Worm (Caenorhabditis elegans) whole organism, mixed stage, embryonic: ENCODE results near the gene lpr-6.

Source experiments
- M03D4.4 ChIP-seq: sonication (generic microtip); optimal IDR thresholded peaks from 2 replicates; lab custom pipeline; 2017; ENCODE audit warnings: mild to moderate bottlenecking, missing genetic modification characterization, missing compliant biosample characterization
- ceh-39 ChIP-seq: fragments of 150-350 bp; optimal IDR thresholded peaks from 2 replicates; lab custom pipeline; 2014; ENCODE audit warnings: missing biosample characterization, missing genetic modification characterization
- ceh-43 ChIP-seq: fragments of 200-800 bp; sonication (Bioruptor generic); optimal IDR thresholded peaks from 2 replicates; lab custom pipeline; 2018; ENCODE audit warnings: mild to moderate bottlenecking, missing genetic modification characterization, moderate library complexity, missing compliant biosample characterization
- ces-1 ChIP-seq: fragments of 150-350 bp; optimal IDR thresholded peaks from 2 replicates; lab custom pipeline; 2014; ENCODE audit warnings: missing biosample characterization, missing genetic modification reagents, missing genetic modification characterization
- cnd-1 ChIP-seq: fragments of 200-800 bp; sonication (Bioruptor generic); optimal IDR thresholded peaks from 2 replicates; lab custom pipeline; 2018; ENCODE audit warnings: mild to moderate bottlenecking, missing genetic modification characterization, missing compliant biosample characterization
- drap-1 ChIP-seq: fragments of 200-800 bp; sonication (Bioruptor generic); optimal IDR thresholded peaks from 3 replicates; lab custom pipeline; 2018; ENCODE audit warnings: mild to moderate bottlenecking, missing genetic modification characterization, missing compliant biosample characterization
- elt-1 ChIP-seq: sonication (generic microtip); optimal IDR thresholded peaks from 2 replicates; lab custom pipeline; 2017; ENCODE audit warnings: missing genetic modification characterization, mild to moderate bottlenecking, missing compliant biosample characterization, antibody characterized with exemption, moderate library complexity, borderline replicate concordance; ENCODE audit not compliant: insufficient read depth
- elt-3 ChIP-seq: fragments of 150-350 bp; optimal IDR thresholded peaks from 2 replicates; lab custom pipeline; 2014; ENCODE audit warnings: missing biosample characterization, missing genetic modification characterization
- flh-1 ChIP-seq: fragments of 200-800 bp; sonication (Bioruptor generic); optimal IDR thresholded peaks from 2 replicates; lab custom pipeline; 2018; ENCODE audit warnings: mild to moderate bottlenecking, missing genetic modification characterization, moderate library complexity, missing compliant biosample characterization
- ham-2 ChIP-seq: fragments of 200-800 bp; sonication (Bioruptor generic); optimal IDR thresholded peaks from 2 replicates; lab custom pipeline; 2018; ENCODE audit warnings: mild to moderate bottlenecking, missing genetic modification characterization, missing compliant biosample characterization
- hlh-1 ChIP-seq: fragments of 150-350 bp; optimal IDR thresholded peaks from 2 replicates; lab custom pipeline; 2014; ENCODE audit warnings: missing biosample characterization, missing genetic modification reagents, missing genetic modification characterization
- lin-13 ChIP-seq: fragments of 150-350 bp; optimal IDR thresholded peaks from 2 replicates; lab custom pipeline; 2014; ENCODE audit warnings: missing biosample characterization, missing genetic modification characterization
- lin-32 ChIP-seq: fragments of 200-800 bp; sonication (Bioruptor generic); optimal IDR thresholded peaks from 2 replicates; lab custom pipeline; 2018; ENCODE audit warnings: mild to moderate bottlenecking, missing genetic modification characterization, missing compliant biosample characterization
- lsy-2 ChIP-seq: fragments of 150-350 bp; optimal IDR thresholded peaks from 2 replicates; lab custom pipeline; 2014; ENCODE audit warnings: missing biosample characterization, missing genetic modification characterization
- mab-5 ChIP-seq: fragments of 150-350 bp; optimal IDR thresholded peaks from 2 replicates; lab custom pipeline; 2014; ENCODE audit warnings: missing biosample characterization, missing genetic modification characterization
- mep-1 ChIP-seq: fragments of 150-350 bp; optimal IDR thresholded peaks from 2 replicates; lab custom pipeline; 2017; ENCODE audit warnings: missing biosample characterization, missing genetic modification reagents, missing genetic modification characterization, inconsistent platforms
- mls-2 ChIP-seq: sonication (generic microtip); optimal IDR thresholded peaks from 2 replicates; lab custom pipeline; 2016; ENCODE audit warnings: mild to moderate bottlenecking, missing genetic modification characterization, moderate library complexity, missing compliant biosample characterization
- nhr-12 ChIP-seq: fragments of 150-350 bp; optimal IDR thresholded peaks from 2 replicates; lab custom pipeline; 2014; ENCODE audit warnings: missing biosample characterization, missing genetic modification characterization
- nhr-237 ChIP-seq: fragments of 150-350 bp; optimal IDR thresholded peaks from 2 replicates; lab custom pipeline; 2014; ENCODE audit warnings: missing biosample characterization, missing genetic modification characterization
- nhr-28 ChIP-seq: fragments of 150-350 bp; optimal IDR thresholded peaks from 2 replicates; lab custom pipeline; 2014; ENCODE audit warnings: missing biosample characterization, missing genetic modification characterization
- nhr-76 ChIP-seq: sonication (generic microtip); optimal IDR thresholded peaks from 2 replicates; lab custom pipeline; 2017; ENCODE audit warnings: missing biosample characterization, missing genetic modification characterization
- pha-4 ChIP-seq: fragments of 150-350 bp; optimal IDR thresholded peaks from 2 replicates; lab custom pipeline; 2018; ENCODE audit warnings: missing biosample characterization, missing genetic modification reagents, missing genetic modification characterization
- sem-2 ChIP-seq: fragments of 200-800 bp; sonication (Bioruptor generic); optimal IDR thresholded peaks from 2 replicates; lab custom pipeline; 2018; ENCODE audit warnings: mild to moderate bottlenecking, missing genetic modification characterization, missing compliant biosample characterization
- snpc-4 ChIP-seq: fragments of 150-350 bp; optimal IDR thresholded peaks from 2 replicates; lab custom pipeline; 2014; ENCODE audit warnings: missing biosample characterization, missing genetic modification characterization
- sptf-1 ChIP-seq: sonication (generic microtip); optimal IDR thresholded peaks from 2 replicates; lab custom pipeline; 2017; ENCODE audit warnings: mild to moderate bottlenecking, missing genetic modification characterization, moderate library complexity, missing compliant biosample characterization
- tbx-8 ChIP-seq: fragments of 200-800 bp; sonication (Bioruptor generic); optimal IDR thresholded peaks from 2 replicates; lab custom pipeline; 2018; ENCODE audit warnings: mild to moderate bottlenecking, missing genetic modification characterization, moderate library complexity, missing compliant biosample characterization
- unc-120 ChIP-seq: sonication (generic microtip); optimal IDR thresholded peaks from 2 replicates; lab custom pipeline; 2017; ENCODE audit warnings: missing genetic modification characterization, missing compliant biosample characterization; ENCODE audit not compliant: poor library complexity, severe bottlenecking
- unc-39 ChIP-seq: fragments of 150-350 bp; optimal IDR thresholded peaks from 2 replicates; lab custom pipeline; 2014; ENCODE audit warnings: missing biosample characterization, missing genetic modification characterization
- unc-62 ChIP-seq: fragments of 150-350 bp; optimal IDR thresholded peaks from 2 replicates; lab custom pipeline; 2014; ENCODE audit warnings: missing biosample characterization, missing genetic modification reagents, missing genetic modification characterization
- zip-8 ChIP-seq: fragments of 150-350 bp; optimal IDR thresholded peaks from 2 replicates; lab custom pipeline; 2014; ENCODE audit warnings: missing biosample characterization, missing genetic modification characterization
- ztf-11 ChIP-seq: fragments of 150-350 bp; optimal IDR thresholded peaks from 2 replicates; lab custom pipeline; 2014; ENCODE audit warnings: missing biosample characterization, missing genetic modification characterization

lpr-6 gene

ce11 chrX:11033128-11033951 lies 26.5 kb upstream of the lpr-6 start:
- no peak for TF ChIP-seq zip-8
- TF ChIP-seq mls-2 (tag; lab: Kevin White, UChicago) = peak; percentile 41
- TF ChIP-seq lsy-2 (tag; lab: Kevin White, UChicago) = no peak
- TF ChIP-seq ces-1 (GFP tag; lab: Kevin White, UChicago) = peak; percentile 92
- TF ChIP-seq sem-2 (GFP tag; lab: Kevin White, UChicago) = no peak
- TF ChIP-seq, all 35 proteins: peak for 2

- TF ChIP-seq ces-1 (GFP tag; lab: Kevin White, UChicago) (peak; percentile 48), snpc-4 (tag; lab: Kevin White, UChicago) (no peak), mep-1 (tag; lab: Kevin White, UChicago) (no peak), lsy-2 (tag; lab: Kevin White, UChicago) (no peak), flh-1 (GFP tag; lab: Kevin White, UChicago) (no peak)
These were observed 25.9 kb upstream of the lpr-6 start for ce11 chrX:11033952-11034287.

- TF ChIP-seq unc-120 (tag; lab: Kevin White, UChicago) (peak; percentile 56), unc-39 (tag; lab: Kevin White, UChicago) (no peak), sptf-1 (tag; lab: Kevin White, UChicago) (peak; percentile 32), mab-5 (tag; lab: Kevin White, UChicago) (no peak), nhr-237 (tag; lab: Kevin White, UChicago) (no peak), ces-1 (GFP tag; lab: Kevin White, UChicago) (peak; percentile 78), nhr-12 (no peak), lin-13 (tag; lab: Kevin White, UChicago) (no peak), nhr-28 (tag; lab: Kevin White, UChicago) (no peak), elt-3 (tag; lab: Kevin White, UChicago) (no peak), lin-32 (no peak), nhr-76 (tag; lab: Kevin White, UChicago) (no peak), mls-2 (tag; lab: Kevin White, UChicago) (peak; percentile 2), zip-8 (no peak), M03D4.4 (tag; lab: Kevin White, UChicago) (no peak), tbx-8 (GFP tag; lab: Kevin White, UChicago) (no peak), drap-1 (no peak), ztf-11 (tag; lab: Kevin White, UChicago) (no peak), elt-1 (tag; lab: Kevin White, UChicago) (no peak), mep-1 (tag; lab: Kevin White, UChicago) (peak; percentile 33), cnd-1 (tag; lab: Kevin White, UChicago) (peak; percentile 6), snpc-4 (tag; lab: Kevin White, UChicago) (no peak)
- TF ChIP-seq, all 35 proteins: peak for 6
These were observed 25.2 kb upstream of the lpr-6 start for ce11 chrX:11034430-11035117.

- peak; percentile 11 for TF ChIP-seq M03D4.4 (tag; lab: Kevin White, UChicago)
- TF ChIP-seq unc-39 (tag; lab: Kevin White, UChicago) = no peak
- no peak for TF ChIP-seq ceh-39
- no peak for TF ChIP-seq nhr-237 (tag; lab: Kevin White, UChicago)
- no peak for TF ChIP-seq cnd-1 (tag; lab: Kevin White, UChicago)
- peak; percentile 83 for TF ChIP-seq unc-120 (tag; lab: Kevin White, UChicago)
- no peak for TF ChIP-seq pha-4 (tag; lab: Kevin White, UChicago)
- TF ChIP-seq nhr-76 (tag; lab: Kevin White, UChicago) = no peak
- peak; percentile 98 for TF ChIP-seq hlh-1 (tag; lab: Kevin White, UChicago)
- no peak for TF ChIP-seq ham-2 (GFP tag; lab: Kevin White, UChicago)
- TF ChIP-seq unc-62 (GFP tag; lab: Kevin White, UChicago) = peak; percentile 88
- no peak for TF ChIP-seq nhr-28 (tag; lab: Kevin White, UChicago)
- TF ChIP-seq ceh-43 = no peak
- TF ChIP-seq mep-1 (tag; lab: Kevin White, UChicago) = no peak
These were observed 24.2 kb upstream of the lpr-6 start for ce11 chrX:11035563-11035962.
